Worm (Caenorhabditis elegans) whole organism, L1 larva: ENCODE data around the gene cutl-4.

Source experiments
- egl-13 ChIP-seq: sonication (generic microtip); optimal IDR thresholded peaks from 2 replicates; lab custom pipeline; 2016; ENCODE audit warnings: missing genotype, missing genetic modification reagents, missing genetic modification characterization, missing compliant biosample characterization
- nhr-12 ChIP-seq: sonication (generic microtip); optimal IDR thresholded peaks from 2 replicates; lab custom pipeline; 2017; ENCODE audit warnings: missing biosample characterization, missing genetic modification characterization
- nhr-77 ChIP-seq: fragments of 150-350 bp; optimal IDR thresholded peaks from 2 replicates; lab custom pipeline; 2014; ENCODE audit warnings: missing biosample characterization, missing genetic modification characterization

DNA sequence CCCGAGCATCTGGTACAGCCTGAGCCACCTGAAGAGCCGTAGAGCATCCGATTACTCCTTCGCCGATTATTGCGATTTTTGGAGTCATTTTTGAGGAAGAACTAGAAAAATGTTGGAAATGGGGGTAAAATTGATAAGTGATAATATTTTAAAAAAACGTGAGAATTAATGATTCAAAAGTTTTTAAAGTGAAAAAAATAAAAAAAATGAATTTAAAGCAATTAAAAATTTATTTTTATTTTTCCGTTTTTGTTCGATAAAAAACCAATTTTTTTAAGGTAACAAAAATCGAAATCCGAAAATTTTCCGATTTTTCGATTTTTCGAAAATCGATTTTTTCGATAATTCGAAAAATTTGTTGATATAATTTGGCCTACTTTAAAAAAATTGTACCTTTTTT is 37.4 kb upstream of the cutl-4 start, which contains the start of gene ddo-1:
- no peak for TF ChIP-seq nhr-77 (tag; lab: Kevin White, UChicago)
- TF ChIP-seq egl-13 (tag; lab: Kevin White, UChicago): no peak
- TF ChIP-seq nhr-12 (tag; lab: Kevin White, UChicago): no peak
